Worm (Caenorhabditis elegans) whole organism, young adult: ENCODE data around the gene pei-1.

Experiments
- B0336.3 ChIP-seq: fragments of 200-800 bp; sonication (Bioruptor generic); IDR thresholded peaks from 2 replicates; pipeline ENCODE4 v1.3.6; 2022; ENCODE audit warnings: missing genetic modification characterization, missing compliant biosample characterization
- F23B12.7 ChIP-seq: sonication (generic microtip); optimal IDR thresholded peaks from 2 replicates; lab custom pipeline; 2017; ENCODE audit warnings: missing genetic modification characterization, mild to moderate bottlenecking, missing compliant biosample characterization, antibody characterized with exemption, moderate library complexity; ENCODE audit not compliant: insufficient read depth
- F33H1.4 ChIP-seq: fragments of 200-800 bp; sonication (Bioruptor generic); IDR thresholded peaks from 2 replicates; pipeline ENCODE4 v1.3.6; 2022; ENCODE audit warnings: missing genetic modification reagents, missing genetic modification characterization, missing compliant biosample characterization
- F37B4.10 ChIP-seq: fragments of 200-800 bp; sonication (Bioruptor generic); IDR thresholded peaks from 2 replicates; pipeline ENCODE4 v1.3.6; 2022; ENCODE audit warnings: missing genetic modification characterization, missing compliant biosample characterization
- T26A5.8 ChIP-seq: sonication (generic microtip); optimal IDR thresholded peaks from 2 replicates; lab custom pipeline; 2016; ENCODE audit warnings: missing genetic modification characterization, missing compliant biosample characterization
- Y53F4B.3 ChIP-seq: fragments of 200-800 bp; sonication (Bioruptor generic); IDR thresholded peaks from 2 replicates; pipeline ENCODE4 v1.3.6; 2022; ENCODE audit warnings: missing genetic modification reagents, missing genetic modification characterization, missing compliant biosample characterization
- Y53G8AR.9 ChIP-seq: fragments of 200-800 bp; sonication (Bioruptor generic); conservative IDR thresholded peaks from 2 replicates; pipeline ENCODE4 v1.3.6; 2022; ENCODE audit warnings: missing genetic modification reagents, missing genetic modification characterization, missing compliant biosample characterization
- Y56A3A.18 ChIP-seq: fragments of 200-800 bp; sonication (Bioruptor generic); IDR thresholded peaks from 2 replicates; pipeline ENCODE4 v1.3.6; 2022; ENCODE audit warnings: missing genetic modification reagents, missing genetic modification characterization, missing compliant biosample characterization
- Y79H2A.3 ChIP-seq: fragments of 200-800 bp; sonication (Bioruptor generic); conservative IDR thresholded peaks from 2 replicates; pipeline ENCODE4 v1.3.6; 2022; ENCODE audit warnings: missing genetic modification reagents, missing genetic modification characterization, missing compliant biosample characterization
- ama-1 ChIP-seq, 3 experiments: fragments of 150-350 bp in 1 of 3; sonication (generic microtip) in 2 of 3; optimal IDR thresholded peaks; 2 replicates each; lab custom pipeline; 2014 to 2018; ENCODE audit warnings: missing biosample characterization in 2 of 3, missing genetic modification characterization in 2 of 3, missing genetic modification reagents in 2 of 3
- attf-3 ChIP-seq: fragments of 200-800 bp; sonication (Bioruptor generic); conservative IDR thresholded peaks from 2 replicates; pipeline ENCODE4 v1.3.6; 2022; ENCODE audit warnings: missing genetic modification reagents, missing genetic modification characterization, missing compliant biosample characterization
- attf-5 ChIP-seq: fragments of 200-800 bp; sonication (Bioruptor generic); optimal IDR thresholded peaks from 2 replicates; lab custom pipeline; 2018; ENCODE audit warnings: mild to moderate bottlenecking, missing genetic modification characterization, missing compliant biosample characterization
- ccch-3 ChIP-seq: fragments of 200-800 bp; sonication (Bioruptor generic); optimal IDR thresholded peaks from 2 replicates; lab custom pipeline; 2018; ENCODE audit warnings: mild to moderate bottlenecking, missing genetic modification characterization, missing compliant biosample characterization
- ceh-27 ChIP-seq: fragments of 200-800 bp; sonication (Bioruptor generic); optimal IDR thresholded peaks from 2 replicates; lab custom pipeline; 2018; ENCODE audit warnings: mild to moderate bottlenecking, missing genetic modification characterization, moderate library complexity, missing compliant biosample characterization
- chd-7 ChIP-seq: sonication (generic microtip); optimal IDR thresholded peaks from 2 replicates; lab custom pipeline; 2016; ENCODE audit warnings: mild to moderate bottlenecking, missing genetic modification characterization, moderate library complexity, missing compliant biosample characterization
- efl-1 ChIP-seq: fragments of 150-350 bp; optimal IDR thresholded peaks from 2 replicates; lab custom pipeline; 2014; ENCODE audit warnings: missing biosample characterization, missing genetic modification reagents, missing genetic modification characterization
- ekl-4 ChIP-seq: fragments of 200-800 bp; sonication (Bioruptor generic); IDR thresholded peaks from 2 replicates; pipeline ENCODE4 v1.3.6; 2022; ENCODE audit warnings: missing genetic modification reagents, missing genetic modification characterization, missing compliant biosample characterization
- ets-4 ChIP-seq: fragments of 200-800 bp; sonication (Bioruptor generic); optimal IDR thresholded peaks from 2 replicates; lab custom pipeline; 2018; ENCODE audit warnings: mild to moderate bottlenecking, missing genetic modification characterization, missing compliant biosample characterization
- gei-17 ChIP-seq: fragments of 200-800 bp; sonication (Bioruptor generic); optimal IDR thresholded peaks from 2 replicates; lab custom pipeline; 2018; ENCODE audit warnings: mild to moderate bottlenecking, missing genetic modification characterization, missing compliant biosample characterization
- hmg-1.2 ChIP-seq: fragments of 200-800 bp; sonication (Bioruptor generic); IDR thresholded peaks from 2 replicates; pipeline ENCODE4 v1.3.6; 2022; ENCODE audit warnings: missing genetic modification reagents, missing genetic modification characterization, missing compliant biosample characterization
- hrde-1 ChIP-seq: sonication (generic microtip); optimal IDR thresholded peaks from 2 replicates; lab custom pipeline; 2016; ENCODE audit warnings: missing genetic modification characterization, mild to moderate bottlenecking, missing compliant biosample characterization, moderate library complexity, missing genotype, missing genetic modification reagents, borderline replicate concordance
- let-526 ChIP-seq: fragments of 200-800 bp; sonication (Bioruptor generic); IDR thresholded peaks from 2 replicates; pipeline ENCODE4 v1.3.6; 2022; ENCODE audit warnings: missing genetic modification reagents, missing genetic modification characterization, missing compliant biosample characterization
- lin-35 ChIP-seq, 3 experiments: fragments of 150-350 bp in 2 of 3; sonication (generic microtip) in 1 of 3; optimal IDR thresholded peaks; 2 replicates each; lab custom pipeline; 2014 to 2018; ENCODE audit warnings: missing biosample characterization in 3 of 3, missing genetic modification characterization in 3 of 3, missing genetic modification reagents in 3 of 3
- lin-40 ChIP-seq: sonication (generic microtip); optimal IDR thresholded peaks from 2 replicates; lab custom pipeline; 2016; ENCODE audit warnings: missing genetic modification characterization, mild to moderate bottlenecking, missing compliant biosample characterization, missing genotype, missing genetic modification reagents
- lir-1 ChIP-seq: fragments of 200-800 bp; sonication (Bioruptor generic); conservative IDR thresholded peaks from 2 replicates; pipeline ENCODE4 v1.3.6; 2022; ENCODE audit warnings: missing genetic modification reagents, missing genetic modification characterization, missing compliant biosample characterization
- lsl-1 ChIP-seq: fragments of 200-800 bp; sonication (Bioruptor generic); optimal IDR thresholded peaks from 2 replicates; lab custom pipeline; 2018; ENCODE audit warnings: mild to moderate bottlenecking, missing genetic modification characterization, moderate library complexity, missing compliant biosample characterization
- madf-8 ChIP-seq: fragments of 200-800 bp; sonication (Bioruptor generic); conservative IDR thresholded peaks from 2 replicates; pipeline ENCODE4 v1.3.6; 2022; ENCODE audit warnings: missing genetic modification reagents, missing genetic modification characterization, missing compliant biosample characterization
- mes-4 ChIP-seq: sonication (generic microtip); optimal IDR thresholded peaks from 2 replicates; lab custom pipeline; 2016; ENCODE audit warnings: missing genotype, missing genetic modification characterization, missing compliant biosample characterization
- mxl-1 ChIP-seq: sonication (generic microtip); optimal IDR thresholded peaks from 2 replicates; lab custom pipeline; 2016; ENCODE audit warnings: missing genetic modification characterization, missing compliant biosample characterization
- nfya-1 ChIP-seq: sonication (generic microtip); optimal IDR thresholded peaks from 2 replicates; lab custom pipeline; 2017; ENCODE audit warnings: antibody characterized with exemption, missing compliant biosample characterization, missing genetic modification characterization, borderline replicate concordance; ENCODE audit not compliant: insufficient read depth
- pbrm-1 ChIP-seq: fragments of 200-800 bp; sonication (Bioruptor generic); IDR thresholded peaks from 2 replicates; pipeline ENCODE4 v1.3.6; 2022; ENCODE audit warnings: missing genetic modification reagents, missing genetic modification characterization, missing compliant biosample characterization
- repo-1 ChIP-seq: sonication (generic microtip); optimal IDR thresholded peaks from 2 replicates; lab custom pipeline; 2017; ENCODE audit warnings: mild to moderate bottlenecking, missing genetic modification characterization, missing compliant biosample characterization
- sdz-38 ChIP-seq: sonication (generic microtip); optimal IDR thresholded peaks from 2 replicates; lab custom pipeline; 2016; ENCODE audit warnings: missing genotype, missing genetic modification characterization, missing compliant biosample characterization
- sea-2 ChIP-seq: fragments of 200-800 bp; sonication (Bioruptor generic); IDR thresholded peaks from 2 replicates; pipeline ENCODE4 v1.3.6; 2022; ENCODE audit warnings: missing genetic modification characterization, missing compliant biosample characterization
- snpc-1.3 ChIP-seq: sonication (generic microtip); optimal IDR thresholded peaks from 2 replicates; lab custom pipeline; 2017; ENCODE audit warnings: missing genetic modification characterization, mild to moderate bottlenecking, missing compliant biosample characterization, antibody characterized with exemption, moderate library complexity, missing genotype, missing genetic modification reagents; ENCODE audit not compliant: insufficient read depth
- snpc-3.4 ChIP-seq: sonication (generic microtip); optimal IDR thresholded peaks from 2 replicates; lab custom pipeline; 2017; ENCODE audit warnings: missing genetic modification characterization, mild to moderate bottlenecking, missing compliant biosample characterization, antibody characterized with exemption, moderate library complexity, missing genotype, missing genetic modification reagents
- snpc-4 ChIP-seq, 5 experiments: fragments of 150-350 bp in 1 of 5; sonication (generic microtip) in 4 of 5; optimal IDR thresholded peaks; 2 replicates each; lab custom pipeline; 2014 to 2018; ENCODE audit warnings: missing genetic modification characterization in 5 of 5, missing biosample characterization in 3 of 5, antibody characterized with exemption in 2 of 5, mild to moderate bottlenecking in 2 of 5, missing compliant biosample characterization in 2 of 5, missing genotype in 2 of 5, moderate library complexity in 2 of 5, missing genetic modification reagents in 1 of 5
- somi-1 ChIP-seq: fragments of 200-800 bp; sonication (Bioruptor generic); optimal IDR thresholded peaks from 2 replicates; lab custom pipeline; 2018; ENCODE audit warnings: mild to moderate bottlenecking, missing genetic modification characterization, missing compliant biosample characterization
- sptf-2 ChIP-seq: fragments of 200-800 bp; sonication (Bioruptor generic); optimal IDR thresholded peaks from 2 replicates; lab custom pipeline; 2018; ENCODE audit warnings: mild to moderate bottlenecking, missing genetic modification characterization, missing compliant biosample characterization
- tbp1 ChIP-seq: fragments of 200-800 bp; sonication (Bioruptor generic); optimal IDR thresholded peaks from 2 replicates; lab custom pipeline; 2018; ENCODE audit warnings: mild to moderate bottlenecking, missing genetic modification characterization, missing compliant biosample characterization
- tlf-1 ChIP-seq: fragments of 200-800 bp; sonication (Bioruptor generic); optimal IDR thresholded peaks from 2 replicates; lab custom pipeline; 2018; ENCODE audit warnings: mild to moderate bottlenecking, missing genetic modification characterization, missing compliant biosample characterization
- unc-130 ChIP-seq: sonication (generic microtip); optimal IDR thresholded peaks from 2 replicates; lab custom pipeline; 2016; ENCODE audit warnings: missing genetic modification reagents, missing genetic modification characterization, missing compliant biosample characterization
- zfh-2 ChIP-seq: fragments of 200-800 bp; sonication (Bioruptor generic); conservative IDR thresholded peaks from 2 replicates; pipeline ENCODE4 v1.3.6; 2022; ENCODE audit warnings: missing genetic modification reagents, missing genetic modification characterization, missing compliant biosample characterization
- ztf-25 ChIP-seq: fragments of 200-800 bp; sonication (Bioruptor generic); IDR thresholded peaks from 2 replicates; pipeline ENCODE4 v1.3.6; 2022; ENCODE audit warnings: missing genetic modification reagents, missing genetic modification characterization, missing compliant biosample characterization
- ztf-3 ChIP-seq: fragments of 200-800 bp; sonication (Bioruptor generic); optimal IDR thresholded peaks from 2 replicates; lab custom pipeline; 2018; ENCODE audit warnings: mild to moderate bottlenecking, missing genetic modification characterization, missing compliant biosample characterization
- ztf-6 ChIP-seq: fragments of 200-800 bp; sonication (Bioruptor generic); IDR thresholded peaks from 2 replicates; pipeline ENCODE4 v1.3.6; 2022; ENCODE audit warnings: missing genetic modification reagents, missing genetic modification characterization, missing compliant biosample characterization

pei-1 gene

DNA sequence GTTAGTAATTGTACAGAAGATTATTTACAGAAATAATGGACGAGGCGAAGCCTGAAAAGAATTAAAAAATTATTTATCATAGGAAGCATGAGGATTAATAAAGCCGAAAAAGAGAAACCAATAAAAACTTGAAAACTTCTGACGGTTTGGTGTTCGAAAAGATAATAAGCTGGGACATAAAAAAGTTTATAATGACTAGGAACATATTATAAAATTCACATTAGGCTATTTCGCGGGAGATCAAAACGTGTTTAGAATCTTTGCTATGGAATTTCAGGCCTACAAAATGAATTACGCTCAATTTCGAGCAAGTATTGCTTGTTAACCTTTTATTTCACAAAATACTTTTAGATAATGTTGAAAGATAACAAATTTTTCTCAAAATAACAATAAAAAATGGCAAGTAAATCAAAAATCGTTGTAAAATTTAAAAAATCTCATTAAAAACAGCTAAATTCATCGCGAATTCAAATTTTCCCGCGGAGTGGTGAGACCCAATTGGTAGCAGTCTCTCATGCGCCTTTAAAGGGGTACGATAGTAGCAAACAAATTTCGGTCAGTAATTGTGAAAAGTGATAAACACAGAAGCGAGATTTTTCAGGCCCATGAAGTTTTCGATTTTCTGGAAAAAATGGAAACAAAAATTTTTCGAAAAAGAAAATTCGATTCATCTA is 3.4 kb downstream of the pei-1 start, which contains the start of gene trcs-1 (continued):
- TF ChIP-seq ekl-4 (GFP tag; lab: Robert Waterston, UW) (no peak), lin-40 (tag; lab: Kevin White, UChicago) (no peak), T26A5.8 (tag; lab: Kevin White, UChicago) (no peak), ceh-27 (no peak), ztf-25 (GFP tag; lab: Robert Waterston, UW) (no peak), zfh-2 (no peak), repo-1 (tag; lab: Kevin White, UChicago) (no peak), chd-7 (tag; lab: Kevin White, UChicago) (no peak), tbp1 (GFP tag; lab: Kevin White, UChicago) (peak; percentile 51), snpc-1.3 (tag; lab: Kevin White, UChicago) (peak; percentile 60), F37B4.10 (GFP tag; lab: Robert Waterston, UW) (no peak), Y56A3A.18 (no peak), hrde-1 (tag; lab: Kevin White, UChicago) (no peak), ztf-6 (no peak), nfya-1 (tag; lab: Kevin White, UChicago) (no peak), Y53F4B.3 (GFP tag; lab: Robert Waterston, UW) (no peak), unc-130 (GFP tag; lab: Kevin White, UChicago) (peak; percentile 40), lsl-1 (GFP tag; lab: Kevin White, UChicago) (peak; percentile 98), sptf-2 (GFP tag; lab: Kevin White, UChicago) (no peak), tlf-1 (GFP tag; lab: Kevin White, UChicago) (peak; percentile 73), ccch-3 (GFP tag; lab: Kevin White, UChicago) (no peak), F23B12.7 (no peak), Y79H2A.3 (no peak), ets-4 (GFP tag; lab: Kevin White, UChicago) (no peak), snpc-4 (GFP tag; optimal IDR thresholded peaks at IDR 0.05; lab: Kevin White, UChicago) (peak; percentile 66), snpc-4 (tag; optimal IDR thresholded peaks at IDR 0.05; lab: Kevin White, UChicago) (peak in 3 of 4 experiments; percentile 10 to 78 (median 26)), snpc-3.4 (tag; lab: Kevin White, UChicago) (peak; percentile 82), somi-1 (GFP tag; lab: Kevin White, UChicago) (no peak), hmg-1.2 (GFP tag; lab: Robert Waterston, UW) (no peak), attf-3 (GFP tag; lab: Robert Waterston, UW) (0 out of 2 replicates have a peak, but pooled peaks have one; percentile 53), Y53G8AR.9 (GFP tag; lab: Robert Waterston, UW) (no peak), madf-8 (GFP tag; lab: Robert Waterston, UW) (peak; percentile 92), ama-1 (optimal IDR thresholded peaks at IDR 0.05; lab: Kevin White, UChicago) (no peak), ama-1 (GFP tag; optimal IDR thresholded peaks at IDR 0.05; lab: Kevin White, UChicago) (no peak), attf-5 (GFP tag; lab: Kevin White, UChicago) (no peak), F33H1.4 (GFP tag; lab: Robert Waterston, UW) (peak; percentile 96), lin-35 (GFP tag; optimal IDR thresholded peaks at IDR 0.05; lab: Kevin White, UChicago) (peak in 1 of 3 experiments; percentile 47), mxl-1 (tag; lab: Kevin White, UChicago) (no peak), efl-1 (GFP tag; lab: Kevin White, UChicago) (peak; percentile 98), sdz-38 (tag; lab: Kevin White, UChicago) (no peak), lir-1 (GFP tag; lab: Robert Waterston, UW) (no peak), B0336.3 (GFP tag; lab: Robert Waterston, UW) (peak; percentile 70), ztf-3 (GFP tag; lab: Kevin White, UChicago) (no peak), sea-2 (GFP tag; lab: Robert Waterston, UW) (no peak), let-526 (GFP tag; lab: Robert Waterston, UW) (no peak), mes-4 (tag; lab: Kevin White, UChicago) (no peak), pbrm-1 (GFP tag; lab: Robert Waterston, UW) (no peak), gei-17 (no peak)
